Fruit fly (Drosophila melanogaster): ENCODE data around the gene rho.

rho gene

DNA sequence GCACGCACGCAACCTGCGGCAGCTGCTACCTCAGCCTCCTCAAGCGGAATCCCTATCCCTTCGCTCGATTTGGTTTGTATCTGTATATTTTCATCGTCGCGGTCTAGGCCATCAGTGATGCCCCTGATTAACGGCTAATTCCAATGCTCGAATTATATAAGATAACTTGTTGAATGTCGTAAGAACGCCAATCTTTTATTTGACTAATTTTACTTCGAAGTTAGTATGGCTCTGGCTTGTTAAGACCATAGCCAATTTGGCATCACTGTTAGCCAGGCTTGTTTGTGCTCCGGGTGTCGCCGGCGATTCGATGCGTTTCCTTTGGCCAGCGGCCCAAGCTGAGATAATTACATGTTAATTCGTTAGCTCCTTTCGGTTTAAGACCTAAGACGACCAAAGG lies 49.6 kb upstream of the rho start (continued):
- no peak for TF ChIP-seq sima (GFP tag; optimal IDR thresholded peaks at IDR 0.05)
- no peak for TF ChIP-seq Stat92E (GFP tag; optimal IDR thresholded peaks at IDR 0.05)
- TF ChIP-seq Neu2 (GFP tag; optimal IDR thresholded peaks at IDR 0.05; ENCODE audit: borderline replicate concordance) = no peak
- TF ChIP-seq jumu (GFP tag; optimal IDR thresholded peaks at IDR 0.05) = peak; percentile 48
- TF ChIP-seq CG11560 (tag; IDR thresholded peaks at IDR 0.05) = no peak
- no peak for TF ChIP-seq Spps (tag; optimal IDR thresholded peaks at IDR 0.05)
- no peak for TF ChIP-seq gcm2 (GFP tag; optimal IDR thresholded peaks at IDR 0.05)
- peak; percentile 59; the same call in 2 of the 3 replicates for TF ChIP-seq Optix (GFP tag; IDR thresholded peaks at IDR 0.05)
- TF ChIP-seq sc (optimal IDR thresholded peaks at IDR 0.05) = no peak
- no peak for TF ChIP-seq sc (GFP tag; optimal IDR thresholded peaks at IDR 0.05)
- TF ChIP-seq CG17385 (GFP tag; optimal IDR thresholded peaks at IDR 0.05) = peak; percentile 14
- peak; percentile 44; the same call in 1 of the 2 replicates for TF ChIP-seq CG11247 (GFP tag; IDR thresholded peaks at IDR 0.05)
- no peak for TF ChIP-seq BtbVII (GFP tag; optimal IDR thresholded peaks at IDR 0.05)
- no peak for TF ChIP-seq Scr (GFP tag; IDR thresholded peaks at IDR 0.05; ENCODE audit: partially characterized antibody)
- TF ChIP-seq CG10267 (tag; optimal IDR thresholded peaks at IDR 0.05) = peak; percentile 37
- no peak for TF ChIP-seq nerfin-2 (GFP tag; IDR thresholded peaks at IDR 0.05; ENCODE audit: partially characterized antibody)
- peak; percentile 45 for TF ChIP-seq grau (tag; optimal IDR thresholded peaks at IDR 0.05)
- TF ChIP-seq HLH4C (GFP tag; IDR thresholded peaks at IDR 0.05; ENCODE audit: partially characterized antibody) = no peak
- TF ChIP-seq inv (GFP tag; IDR thresholded peaks at IDR 0.05; ENCODE audit: partially characterized antibody) = no peak
- peak; percentile 38 for TF ChIP-seq Nf-YB (GFP tag; optimal IDR thresholded peaks at IDR 0.05)
- TF ChIP-seq sr (GFP tag; IDR thresholded peaks at IDR 0.05) = 0 out of 3 replicates have a peak, but pooled peaks have one; percentile 20
- TF ChIP-seq kah (GFP tag; optimal IDR thresholded peaks at IDR 0.05) = no peak
- peak; percentile 48 for TF ChIP-seq CG10209 (GFP tag; optimal IDR thresholded peaks at IDR 0.05)
- TF ChIP-seq CG8290 (GFP tag; optimal IDR thresholded peaks at IDR 0.05) = peak; percentile 15
- peak in 1 of 2 experiments; percentile 55 for TF ChIP-seq CG8290 (tag; optimal IDR thresholded peaks at IDR 0.05)
- no peak for TF ChIP-seq lbe (GFP tag; optimal IDR thresholded peaks at IDR 0.05)
- TF ChIP-seq Vsx1 (GFP tag; optimal IDR thresholded peaks at IDR 0.05) = no peak
- TF ChIP-seq CrebB (tag; optimal IDR thresholded peaks at IDR 0.05) = no peak
- no peak for TF ChIP-seq onecut (GFP tag; IDR thresholded peaks at IDR 0.05)
- no peak for TF ChIP-seq Atf3 (GFP tag; optimal IDR thresholded peaks at IDR 0.05)
- peak; percentile 36; the same call in 1 of the 2 replicates for TF ChIP-seq CG1024 (GFP tag; IDR thresholded peaks at IDR 0.05)
- no peak for TF ChIP-seq cas (GFP tag; IDR thresholded peaks at IDR 0.05)
- no peak for TF ChIP-seq en (GFP tag; optimal IDR thresholded peaks at IDR 0.05)
- no peak for TF ChIP-seq CG18476 (GFP tag; optimal IDR thresholded peaks at IDR 0.05)
- no peak for TF ChIP-seq sd (tag; optimal IDR thresholded peaks at IDR 0.05)
- peak; percentile 39 for TF ChIP-seq Ssrp (tag; optimal IDR thresholded peaks at IDR 0.05)
- TF ChIP-seq tx (GFP tag; optimal IDR thresholded peaks at IDR 0.05) = no peak
- peak; percentile 19 for TF ChIP-seq Lhr (GFP tag; optimal IDR thresholded peaks at IDR 0.05)
- TF ChIP-seq slp2 (GFP tag; optimal IDR thresholded peaks at IDR 0.05) = peak; percentile 22
- peak; percentile 11; the same call in 1 of the 3 replicates for TF ChIP-seq CG14050 (GFP tag; IDR thresholded peaks at IDR 0.05)
- no peak for TF ChIP-seq twi (tag; optimal IDR thresholded peaks at IDR 0.05)
- no peak for TF ChIP-seq Aef1 (GFP tag; IDR thresholded peaks at IDR 0.05)
- no peak for TF ChIP-seq usp (GFP tag; optimal IDR thresholded peaks at IDR 0.05)
- TF ChIP-seq CG17829 (tag; optimal IDR thresholded peaks at IDR 0.05) = peak; percentile 81
- TF ChIP-seq pnt (GFP tag; optimal IDR thresholded peaks at IDR 0.05) = peak; percentile 43
- TF ChIP-seq CG7745 (tag; optimal IDR thresholded peaks at IDR 0.05) = no peak
- peak; percentile 48 for TF ChIP-seq CG2202 (tag; optimal IDR thresholded peaks at IDR 0.05)
- TF ChIP-seq CG10431 (GFP tag; optimal IDR thresholded peaks at IDR 0.05) = no peak
- TF ChIP-seq CG14710 (tag; optimal IDR thresholded peaks at IDR 0.05) = no peak
- peak; percentile 64 for TF ChIP-seq NC2β (GFP tag; optimal IDR thresholded peaks at IDR 0.05)
- TF ChIP-seq CG11504 (tag; optimal IDR thresholded peaks at IDR 0.05) = no peak
